Fruit fly (Drosophila melanogaster): ENCODE measurements around the gene Apl.

- TF ChIP-seq dl (GFP tag; optimal IDR thresholded peaks at IDR 0.05; ENCODE audit: insufficient read depth in 1 of 2, partially characterized antibody in 2 of 2) (no peak), pan (optimal IDR thresholded peaks at IDR 0.05) (no peak), tai (GFP tag; optimal IDR thresholded peaks at IDR 0.05) (no peak), Hr83 (GFP tag; optimal IDR thresholded peaks at IDR 0.05; ENCODE audit: poor library complexity, severe bottlenecking) (peak; percentile 29), CrebA (GFP tag; optimal IDR thresholded peaks at IDR 0.05; ENCODE audit: borderline replicate concordance) (no peak), OdsH (GFP tag; optimal IDR thresholded peaks at IDR 0.05) (no peak), fru (GFP tag; optimal IDR thresholded peaks at IDR 0.05) (peak; percentile 45), psq (GFP tag; optimal IDR thresholded peaks at IDR 0.05) (no peak), h (GFP tag; optimal IDR thresholded peaks at IDR 0.05) (peak; percentile 49), br (GFP tag; optimal IDR thresholded peaks at IDR 0.05) (peak; percentile 22), woc (GFP tag; optimal IDR thresholded peaks at IDR 0.05) (peak; percentile 45)
These were observed 12.2 kb upstream of the Apl start, which contains the start of gene Rpn12 for dm6 chr3L:16582678-16583315.
